Worm (Caenorhabditis elegans) whole organism, L3 larva: ENCODE data around the gene ZC395.4.

ENCODE experiments used
- R02D3.7 ChIP-seq: fragments of 150-350 bp; optimal IDR thresholded peaks from 2 replicates; lab custom pipeline; 2014; ENCODE audit warnings: missing biosample characterization, missing genetic modification characterization
- ZK546.5 ChIP-seq: sonication (generic microtip); optimal IDR thresholded peaks from 2 replicates; lab custom pipeline; 2017; ENCODE audit warnings: missing biosample characterization, missing genetic modification characterization
- ama-1 ChIP-seq: fragments of 150-350 bp; optimal IDR thresholded peaks from 2 replicates; lab custom pipeline; 2018
- ceh-16 ChIP-seq: sonication (generic microtip); optimal IDR thresholded peaks from 2 replicates; lab custom pipeline; 2017; ENCODE audit warnings: missing biosample characterization, missing genetic modification characterization
- ceh-28 ChIP-seq: fragments of 150-350 bp; optimal IDR thresholded peaks from 2 replicates; lab custom pipeline; 2014; ENCODE audit warnings: missing biosample characterization, missing genetic modification reagents, missing genetic modification characterization
- ceh-9 ChIP-seq: sonication (generic microtip); optimal IDR thresholded peaks from 2 replicates; lab custom pipeline; 2018; ENCODE audit warnings: missing biosample characterization, missing genetic modification characterization
- daf-12 ChIP-seq: fragments of 150-350 bp; optimal IDR thresholded peaks from 2 replicates; lab custom pipeline; 2014; ENCODE audit warnings: missing biosample characterization, missing genetic modification reagents, missing genetic modification characterization
- egl-27 ChIP-seq: sonication (generic microtip); optimal IDR thresholded peaks from 4 replicates; lab custom pipeline; 2017; ENCODE audit warnings: missing biosample characterization, missing genetic modification reagents, missing genetic modification characterization
- egl-5 ChIP-seq: fragments of 150-350 bp; optimal IDR thresholded peaks from 2 replicates; lab custom pipeline; 2017; ENCODE audit warnings: missing biosample characterization, missing genetic modification reagents, missing genetic modification characterization, inconsistent platforms
- elt-1 ChIP-seq: fragments of 150-350 bp; optimal IDR thresholded peaks from 2 replicates; lab custom pipeline; 2014; ENCODE audit warnings: missing biosample characterization, missing genetic modification characterization
- eor-1 ChIP-seq, 2 experiments: fragments of 150-350 bp; optimal IDR thresholded peaks; 2 replicates each; lab custom pipeline; 2014 to 2018; ENCODE audit warnings: missing biosample characterization in 2 of 2, missing genetic modification characterization in 2 of 2
- fkh-10 ChIP-seq: sonication (generic microtip); optimal IDR thresholded peaks from 2 replicates; lab custom pipeline; 2017; ENCODE audit warnings: missing biosample characterization, missing genetic modification reagents, missing genetic modification characterization
- fkh-2 ChIP-seq: fragments of 150-350 bp; optimal IDR thresholded peaks from 2 replicates; lab custom pipeline; 2014; ENCODE audit warnings: missing biosample characterization, missing genetic modification reagents, missing genetic modification characterization
- fos-1 ChIP-seq: fragments of 150-350 bp; optimal IDR thresholded peaks from 2 replicates; lab custom pipeline; 2014; ENCODE audit warnings: missing biosample characterization, missing genetic modification characterization
- hmg-11 ChIP-seq: sonication (generic microtip); optimal IDR thresholded peaks from 2 replicates; lab custom pipeline; 2016; ENCODE audit warnings: missing genetic modification characterization, missing compliant biosample characterization
- lin-39 ChIP-seq: fragments of 150-350 bp; optimal IDR thresholded peaks from 2 replicates; lab custom pipeline; 2018; ENCODE audit warnings: missing biosample characterization, missing genetic modification reagents, missing genetic modification characterization
- mml-1 ChIP-seq: fragments of 150-350 bp; sonication (generic microtip); optimal IDR thresholded peaks from 3 replicates; lab custom pipeline; 2014; ENCODE audit warnings: missing biosample characterization, missing genetic modification characterization
- nfya-1 ChIP-seq: sonication (generic microtip); optimal IDR thresholded peaks from 2 replicates; lab custom pipeline; 2017; ENCODE audit warnings: missing genetic modification characterization, mild to moderate bottlenecking, missing compliant biosample characterization, antibody characterized with exemption, moderate library complexity; ENCODE audit not compliant: insufficient read depth
- nhr-11 ChIP-seq: fragments of 150-350 bp; optimal IDR thresholded peaks from 2 replicates; lab custom pipeline; 2014; ENCODE audit warnings: missing biosample characterization, missing genetic modification characterization
- nhr-23 ChIP-seq: fragments of 150-350 bp; optimal IDR thresholded peaks from 2 replicates; lab custom pipeline; 2014; ENCODE audit warnings: missing biosample characterization, missing genetic modification reagents, missing genetic modification characterization
- nhr-28 ChIP-seq: fragments of 150-350 bp; optimal IDR thresholded peaks from 2 replicates; lab custom pipeline; 2014; ENCODE audit warnings: missing biosample characterization, missing genetic modification characterization
- nhr-43 ChIP-seq: sonication (generic microtip); optimal IDR thresholded peaks from 2 replicates; lab custom pipeline; 2016; ENCODE audit warnings: mild to moderate bottlenecking, missing genetic modification characterization, missing compliant biosample characterization; ENCODE audit not compliant: poor library complexity, severe bottlenecking
- nhr-67 ChIP-seq: fragments of 150-350 bp; optimal IDR thresholded peaks from 2 replicates; lab custom pipeline; 2014; ENCODE audit warnings: missing biosample characterization, missing genetic modification characterization
- nhr-76 ChIP-seq: fragments of 150-350 bp; sonication (generic microtip); optimal IDR thresholded peaks from 5 replicates; lab custom pipeline; 2014; ENCODE audit warnings: missing biosample characterization, missing genetic modification characterization
- pqm-1 ChIP-seq: fragments of 150-350 bp; optimal IDR thresholded peaks from 2 replicates; lab custom pipeline; 2017; ENCODE audit warnings: missing biosample characterization, missing genetic modification characterization, inconsistent platforms
- sea-2 ChIP-seq: fragments of 150-350 bp; sonication (generic microtip); optimal IDR thresholded peaks from 4 replicates; lab custom pipeline; 2014; ENCODE audit warnings: missing biosample characterization, missing genetic modification reagents, missing genetic modification characterization
- skn-1 ChIP-seq: fragments of 150-350 bp; optimal IDR thresholded peaks from 2 replicates; lab custom pipeline; 2014; ENCODE audit warnings: missing biosample characterization, missing genetic modification characterization
- tbx-2 ChIP-seq: sonication (generic microtip); optimal IDR thresholded peaks from 2 replicates; lab custom pipeline; 2016; ENCODE audit warnings: mild to moderate bottlenecking, missing genetic modification characterization, missing compliant biosample characterization
- unc-39 ChIP-seq: sonication (generic microtip); optimal IDR thresholded peaks from 4 replicates; lab custom pipeline; 2017; ENCODE audit warnings: missing biosample characterization, missing genetic modification characterization
- zag-1 ChIP-seq: fragments of 150-350 bp; optimal IDR thresholded peaks from 2 replicates; lab custom pipeline; 2014; ENCODE audit warnings: missing biosample characterization, missing genetic modification characterization

Gene ZC395.4

DNA sequence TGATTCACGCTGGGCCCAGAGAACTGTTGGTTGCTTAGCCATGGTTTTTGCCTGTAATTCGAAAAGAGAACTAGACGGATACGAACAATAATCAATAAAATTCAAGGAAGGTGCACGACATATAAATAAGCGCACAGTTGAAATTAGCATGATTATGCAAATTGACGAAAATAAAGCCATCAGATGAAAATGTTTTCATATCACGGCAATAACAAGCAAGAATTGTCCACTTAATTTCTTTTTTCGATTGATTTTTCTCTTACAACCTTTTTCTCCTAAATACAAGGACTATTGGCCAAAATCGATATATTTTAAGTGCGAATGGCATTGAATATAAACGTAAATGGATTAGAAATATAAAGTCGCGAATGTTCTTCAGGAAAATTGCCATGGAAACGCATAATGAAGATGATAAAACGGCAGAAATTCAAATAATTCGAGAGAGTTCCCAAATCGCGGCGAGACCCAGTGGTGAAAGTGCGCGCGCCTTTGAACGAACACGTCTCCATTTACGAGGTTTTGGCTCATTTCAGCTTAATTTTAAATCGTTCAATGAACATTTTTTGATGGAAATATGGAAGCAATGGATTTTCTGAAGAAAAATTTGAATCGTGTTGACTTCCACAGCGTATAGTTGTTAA, 4.9 kb downstream of the ZC395.4 start, which contains the start of the genes daf-41 and toc-1 (continued):
- TF ChIP-seq eor-1 (tag; optimal IDR thresholded peaks at IDR 0.05; lab: Kevin White, UChicago) (no peak), egl-5 (tag; lab: Kevin White, UChicago) (no peak), nhr-11 (tag; lab: Kevin White, UChicago) (no peak), nhr-28 (tag; lab: Kevin White, UChicago) (no peak), ceh-28 (tag; lab: Kevin White, UChicago) (peak; percentile 24)

- TF ChIP-seq fkh-2 (tag; lab: Kevin White, UChicago): no peak
- TF ChIP-seq ama-1 (lab: Kevin White, UChicago): peak; percentile 43
- no peak for TF ChIP-seq nhr-67
These were observed 7.8 kb downstream of the ZC395.4 start, which contains the start of gene clk-1 for ce11 chrIII:5277740-5278139. TSS of gene clk-1 (plus strand) at chrIII:5277894.

ce11 chrIII:5280228-5280627, 10.3 kb downstream of the ZC395.4 start:
- TF ChIP-seq elt-1 (tag; lab: Kevin White, UChicago) (peak; percentile 17), nfya-1 (tag; lab: Kevin White, UChicago) (peak; percentile 47), pqm-1 (tag; lab: Kevin White, UChicago) (no peak), zag-1 (tag; lab: Kevin White, UChicago) (no peak), egl-27 (no peak), lin-39 (tag; lab: Kevin White, UChicago) (peak; percentile 1), ama-1 (lab: Kevin White, UChicago) (no peak), ZK546.5 (tag; lab: Kevin White, UChicago) (no peak), fkh-10 (GFP tag; lab: Kevin White, UChicago) (no peak), nhr-28 (tag; lab: Kevin White, UChicago) (no peak), sea-2 (GFP tag; lab: Kevin White, UChicago) (no peak), hmg-11 (tag; lab: Kevin White, UChicago) (peak; percentile 67), daf-12 (no peak), nhr-11 (tag; lab: Kevin White, UChicago) (no peak)

DNA sequence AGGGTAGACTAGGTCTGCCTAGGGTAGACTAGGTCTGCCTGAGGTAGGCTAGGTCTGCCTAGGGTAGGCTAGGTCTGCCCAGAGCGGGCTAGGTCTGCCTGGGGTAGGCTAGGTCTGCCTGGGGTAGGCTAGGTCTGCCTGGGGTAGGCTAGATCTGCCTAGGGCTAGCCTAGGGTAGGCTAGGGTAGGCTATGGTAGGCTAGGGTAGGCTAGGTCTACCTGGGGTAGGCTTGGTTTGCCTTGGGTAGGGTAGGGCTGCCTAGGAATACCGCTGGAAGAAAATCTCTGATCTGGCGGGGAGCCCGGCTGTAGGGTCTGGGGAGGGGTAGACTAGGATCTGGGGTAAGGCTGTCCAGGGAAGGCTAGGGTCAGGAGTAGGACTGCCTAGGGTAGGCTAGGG, 15.6 kb downstream of the ZC395.4 start:
- no peak for TF ChIP-seq fos-1
- TF ChIP-seq nhr-11 (tag; lab: Kevin White, UChicago): no peak
- no peak for TF ChIP-seq eor-1 (tag; optimal IDR thresholded peaks at IDR 0.05; lab: Kevin White, UChicago)
- TF ChIP-seq lin-39 (tag; lab: Kevin White, UChicago): no peak
- TF ChIP-seq ceh-9 (tag; lab: Kevin White, UChicago): no peak
- TF ChIP-seq nhr-23 (tag; lab: Kevin White, UChicago): no peak
- TF ChIP-seq daf-12: no peak
- no peak for TF ChIP-seq unc-39
- TF ChIP-seq, all 47 proteins: peak for 0

ce11 chrIII:5286205-5286604, 16.3 kb downstream of the ZC395.4 start, which contains the start of gene ZC395.11:
TSS of gene ZC395.11 (minus strand) at chrIII:5286305.
- TF ChIP-seq hmg-11 (tag; lab: Kevin White, UChicago): no peak
- no peak for TF ChIP-seq lin-39 (tag; lab: Kevin White, UChicago)
- no peak for TF ChIP-seq ceh-16 (tag; lab: Kevin White, UChicago)
- TF ChIP-seq tbx-2: no peak
- no peak for TF ChIP-seq pqm-1 (tag; lab: Kevin White, UChicago)
- TF ChIP-seq eor-1 (tag; optimal IDR thresholded peaks at IDR 0.05; lab: Kevin White, UChicago): no peak
- TF ChIP-seq nhr-28 (tag; lab: Kevin White, UChicago): no peak
- no peak for TF ChIP-seq unc-39
- no peak for TF ChIP-seq mml-1 (tag; lab: Kevin White, UChicago)
- no peak for TF ChIP-seq skn-1 (tag; lab: Kevin White, UChicago)

DNA sequence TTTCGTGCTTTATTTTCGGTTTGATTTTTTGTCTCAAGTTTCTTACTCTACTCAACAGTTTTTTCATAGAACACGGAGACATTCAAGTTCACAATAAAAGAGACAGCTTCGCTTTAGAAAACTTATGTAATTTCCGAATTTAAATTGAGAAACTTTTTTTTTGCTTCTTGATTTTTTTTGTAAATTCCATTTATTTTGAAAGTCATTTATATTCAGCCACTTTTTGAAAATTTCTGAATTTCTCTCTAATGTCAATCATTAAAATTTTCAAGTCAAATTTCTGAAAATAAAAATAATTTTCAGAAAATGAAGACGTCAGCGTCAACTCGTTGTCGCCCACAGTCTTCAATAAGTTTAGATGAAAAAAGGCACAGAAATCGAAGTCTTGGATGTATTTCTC, 18.0 kb downstream of the ZC395.4 start, which contains the start of gene T15B12.1:
Gene T15B12.1 (plus strand): TSS at position 301 of the 400 bp plus-strand sequence.
- TF ChIP-seq R02D3.7 (tag; lab: Kevin White, UChicago) (no peak), nhr-76 (tag; lab: Kevin White, UChicago) (no peak), nhr-43 (tag; lab: Kevin White, UChicago) (no peak), sea-2 (GFP tag; lab: Kevin White, UChicago) (no peak), nhr-11 (tag; lab: Kevin White, UChicago) (no peak), eor-1 (tag; optimal IDR thresholded peaks at IDR 0.05; lab: Kevin White, UChicago) (no peak), ZK546.5 (tag; lab: Kevin White, UChicago) (no peak)
